Fruit fly (Drosophila melanogaster) whole organism: Measurements from ENCODE around the gene CG32641.

Experiments used
- Dll ChIP-seq: fragments of >200 bp; optimal IDR thresholded peaks from 2 replicates; lab custom pipeline; 2017
- usp ChIP-seq: fragments of >200 bp; optimal IDR thresholded peaks from 2 replicates; lab custom pipeline; 2017; ENCODE audit warnings: missing biosample characterization, missing genetic modification characterization, mixed read lengths

- TF ChIP-seq Dll (lab: Kevin White, UChicago) = no peak
- no peak for TF ChIP-seq usp (GFP tag; lab: Kevin White, UChicago)
Measured at dm6 chrX:13208554-13208953, 24.3 kb downstream of the CG32641 start.
